Fruit fly (Drosophila melanogaster) whole organism, embryonic: ENCODE measurements around the gene janA.

Experiments
- Adf1 ChIP-seq: fragments of 200-800 bp; sonication (Bioruptor generic); IDR thresholded peaks from 2 replicates; pipeline ENCODE4 v1.3.6; 2022; ENCODE audit warnings: missing biosample characterization, missing genetic modification characterization
- BEAF-32 ChIP-seq: fragments of 200-800 bp; sonication (Bioruptor generic); optimal IDR thresholded peaks from 3 replicates; lab custom pipeline; 2017; ENCODE audit warnings: missing biosample characterization, missing genetic modification characterization, mild to moderate bottlenecking, moderate library complexity, missing genetic modification reagents
- CG10321 ChIP-seq: fragments of 200-800 bp; sonication (Bioruptor generic); IDR thresholded peaks from 2 replicates; pipeline ENCODE4 v1.3.6; 2022; ENCODE audit warnings: missing biosample characterization, missing genetic modification characterization
- CG12219 ChIP-seq: fragments of 200-800 bp; sonication (Bioruptor generic); optimal IDR thresholded peaks from 3 replicates; lab custom pipeline; 2018; ENCODE audit warnings: missing biosample characterization, mild to moderate bottlenecking, missing genetic modification characterization
- CG12391 ChIP-seq: fragments of 200-800 bp; sonication (Bioruptor generic); optimal IDR thresholded peaks from 3 replicates; lab custom pipeline; 2018; ENCODE audit warnings: missing biosample characterization, mild to moderate bottlenecking, missing genetic modification characterization, moderate library complexity
- CG15514 ChIP-seq: fragments of 200-800 bp; sonication (Bioruptor generic); optimal IDR thresholded peaks from 3 replicates; lab custom pipeline; 2017; ENCODE audit warnings: missing biosample characterization, missing genetic modification characterization, mild to moderate bottlenecking, moderate library complexity, missing genetic modification reagents
- CG17612 ChIP-seq: fragments of 200-800 bp; sonication (Bioruptor generic); IDR thresholded peaks from 2 replicates; pipeline ENCODE4 v1.3.6; 2022; ENCODE audit warnings: missing biosample characterization, missing genetic modification characterization
- CG2116 ChIP-seq: fragments of 200-800 bp; sonication (Bioruptor generic); optimal IDR thresholded peaks from 3 replicates; lab custom pipeline; 2018; ENCODE audit warnings: missing biosample characterization, mild to moderate bottlenecking, missing genetic modification characterization
- CG2120 ChIP-seq: fragments of 200-800 bp; sonication (Bioruptor generic); optimal IDR thresholded peaks from 3 replicates; lab custom pipeline; 2016; ENCODE audit warnings: missing biosample characterization, missing genetic modification characterization
- CG2129 ChIP-seq: fragments of 200-800 bp; sonication (Bioruptor generic); IDR thresholded peaks from 2 replicates; pipeline ENCODE4 v1.3.6; 2022; ENCODE audit warnings: missing biosample characterization, missing genetic modification characterization; ENCODE audit not compliant: partially characterized antibody
- CG2678 ChIP-seq: fragments of 200-800 bp; sonication (Bioruptor generic); optimal IDR thresholded peaks from 3 replicates; lab custom pipeline; 2019; ENCODE audit warnings: missing biosample characterization, mild to moderate bottlenecking, missing genetic modification characterization, moderate library complexity
- CG33213 ChIP-seq: fragments of 200-800 bp; sonication (Bioruptor generic); optimal IDR thresholded peaks from 3 replicates; lab custom pipeline; 2016; ENCODE audit warnings: missing biosample characterization, missing genetic modification characterization
- CG3847 ChIP-seq: fragments of 200-800 bp; sonication (Bioruptor generic); IDR thresholded peaks from 2 replicates; pipeline ENCODE4 v1.3.6; 2022; ENCODE audit warnings: missing biosample characterization, missing genetic modification characterization
- CG5953 ChIP-seq: fragments of 200-800 bp; sonication (Bioruptor generic); IDR thresholded peaks from 2 replicates; pipeline ENCODE4 v1.3.6; 2022; ENCODE audit warnings: missing biosample characterization, missing genetic modification characterization
- CG6765 ChIP-seq: fragments of 200-800 bp; sonication (Bioruptor generic); optimal IDR thresholded peaks from 3 replicates; lab custom pipeline; 2017; ENCODE audit warnings: missing biosample characterization, mild to moderate bottlenecking, missing genetic modification characterization
- CG6854 ChIP-seq: fragments of 200-800 bp; sonication (Bioruptor generic); optimal IDR thresholded peaks from 3 replicates; lab custom pipeline; 2017; ENCODE audit warnings: missing biosample characterization, mild to moderate bottlenecking, missing genetic modification characterization
- CG8765 ChIP-seq: fragments of 200-800 bp; sonication (Bioruptor generic); IDR thresholded peaks from 2 replicates; pipeline ENCODE4 v1.3.6; 2022; ENCODE audit warnings: missing biosample characterization, missing genetic modification characterization
- CG8924 ChIP-seq: fragments of 200-800 bp; optimal IDR thresholded peaks from 3 replicates; lab custom pipeline; 2019; ENCODE audit warnings: missing biosample characterization, mild to moderate bottlenecking, missing genetic modification characterization, moderate library complexity
- CG9727 ChIP-seq: fragments of 200-800 bp; sonication (Bioruptor generic); optimal IDR thresholded peaks from 3 replicates; lab custom pipeline; 2017; ENCODE audit warnings: missing biosample characterization, mild to moderate bottlenecking, missing genetic modification characterization
- CG9797 ChIP-seq: fragments of 200-800 bp; sonication (Bioruptor generic); optimal IDR thresholded peaks from 3 replicates; lab custom pipeline; 2018; ENCODE audit warnings: missing biosample characterization, mild to moderate bottlenecking, missing genetic modification characterization
- CrebB ChIP-seq: fragments of 200-800 bp; sonication (Bioruptor generic); optimal IDR thresholded peaks from 3 replicates; lab custom pipeline; 2018; ENCODE audit warnings: missing biosample characterization, mild to moderate bottlenecking, missing genetic modification characterization
- Dad ChIP-seq: fragments of 200-800 bp; sonication (Bioruptor generic); optimal IDR thresholded peaks from 3 replicates; lab custom pipeline; 2016; ENCODE audit warnings: missing biosample characterization, missing genetic modification characterization
- Dbx ChIP-seq: fragments of 200-800 bp; sonication (Bioruptor generic); IDR thresholded peaks from 3 replicates; pipeline ENCODE4 v1.3.6; 2022; ENCODE audit warnings: missing biosample characterization, missing genetic modification characterization
- Dref ChIP-seq: fragments of 200-800 bp; sonication (Bioruptor generic); IDR thresholded peaks from 2 replicates; pipeline ENCODE4 v1.3.6; 2022; ENCODE audit warnings: missing biosample characterization, missing genetic modification characterization
- ERR ChIP-seq: fragments of 200-800 bp; sonication (Bioruptor generic); optimal IDR thresholded peaks from 2 replicates; lab custom pipeline; 2016; ENCODE audit warnings: missing biosample characterization, missing genetic modification characterization
- HLH4C ChIP-seq: fragments of 200-800 bp; sonication (Bioruptor generic); IDR thresholded peaks from 3 replicates; pipeline ENCODE4 v1.3.6; 2022; ENCODE audit warnings: missing biosample characterization, missing genetic modification characterization; ENCODE audit not compliant: partially characterized antibody
- HmgZ ChIP-seq: fragments of 200-800 bp; sonication (Bioruptor generic); optimal IDR thresholded peaks from 2 replicates; lab custom pipeline; 2018; ENCODE audit warnings: missing biosample characterization, mild to moderate bottlenecking, missing genetic modification characterization
- Hr39 ChIP-seq: fragments of >200 bp; optimal IDR thresholded peaks from 2 replicates; lab custom pipeline; 2017
- MBD-R2 ChIP-seq: fragments of 200-800 bp; sonication (Bioruptor generic); IDR thresholded peaks from 2 replicates; pipeline ENCODE4 v1.3.6; 2022; ENCODE audit warnings: missing biosample characterization, missing genetic modification characterization
- Med ChIP-seq: fragments of 200-800 bp; sonication (Bioruptor generic); peaks from one replicate; lab custom pipeline; 2016; ENCODE audit warnings: missing biosample characterization, missing genetic modification characterization, mild to moderate bottlenecking, inconsistent platforms, moderate library complexity
- Meics ChIP-seq: fragments of 200-800 bp; sonication (Bioruptor generic); optimal IDR thresholded peaks from 2 replicates; lab custom pipeline; 2017; ENCODE audit warnings: missing biosample characterization, mild to moderate bottlenecking, missing genetic modification characterization
- Myb ChIP-seq: fragments of 200-800 bp; sonication (Bioruptor generic); optimal IDR thresholded peaks from 2 replicates; lab custom pipeline; 2016; ENCODE audit warnings: missing biosample characterization, missing genetic modification characterization
- Nf-YA ChIP-seq: fragments of 200-800 bp; sonication (Bioruptor generic); IDR thresholded peaks from 2 replicates; pipeline ENCODE4 v1.3.6; 2022; ENCODE audit warnings: missing biosample characterization, missing genetic modification characterization
- Scr ChIP-seq: fragments of 200-800 bp; sonication (Bioruptor generic); IDR thresholded peaks from 2 replicates; pipeline ENCODE4 v1.3.6; 2022; ENCODE audit warnings: missing biosample characterization, missing genetic modification characterization; ENCODE audit not compliant: partially characterized antibody
- Sin3A ChIP-seq: fragments of >200 bp; optimal IDR thresholded peaks from 2 replicates; lab custom pipeline; 2018
- Vsx1 ChIP-seq: fragments of 200-800 bp; sonication (Bioruptor generic); optimal IDR thresholded peaks from 2 replicates; lab custom pipeline; 2017; ENCODE audit warnings: missing biosample characterization, mild to moderate bottlenecking, missing genetic modification characterization, missing genetic modification reagents
- bbx ChIP-seq: fragments of 200-800 bp; sonication (Bioruptor generic); IDR thresholded peaks from 2 replicates; pipeline ENCODE4 v1.3.6; 2022; ENCODE audit warnings: missing biosample characterization, missing genetic modification characterization; ENCODE audit not compliant: partially characterized antibody
- cas ChIP-seq: fragments of 200-800 bp; sonication (Bioruptor generic); IDR thresholded peaks from 2 replicates; pipeline ENCODE4 v1.3.6; 2022; ENCODE audit warnings: missing biosample characterization, missing genetic modification characterization
- chn ChIP-seq: fragments of 200-800 bp; sonication (Bioruptor generic); optimal IDR thresholded peaks from 2 replicates; lab custom pipeline; 2016; ENCODE audit warnings: missing biosample characterization, missing genetic modification characterization
- dan ChIP-seq: fragments of 200-800 bp; sonication (Bioruptor generic); IDR thresholded peaks from 2 replicates; pipeline ENCODE4 v1.3.6; 2022; ENCODE audit warnings: missing biosample characterization, missing genetic modification characterization
- inv ChIP-seq: fragments of 200-800 bp; sonication (Bioruptor generic); IDR thresholded peaks from 2 replicates; pipeline ENCODE4 v1.3.6; 2022; ENCODE audit warnings: missing biosample characterization, missing genetic modification characterization; ENCODE audit not compliant: partially characterized antibody
- kay ChIP-seq: fragments of 200-800 bp; sonication (Bioruptor generic); optimal IDR thresholded peaks from 2 replicates; lab custom pipeline; 2016; ENCODE audit warnings: missing biosample characterization, missing genetic modification characterization
- knrl ChIP-seq: fragments of 200-800 bp; sonication (Bioruptor generic); IDR thresholded peaks from 3 replicates; pipeline ENCODE4 v1.3.6; 2022; ENCODE audit warnings: missing biosample characterization, missing genetic modification characterization; ENCODE audit not compliant: partially characterized antibody
- lola ChIP-seq, 3 experiments: fragments of >200 bp in 2 of 3; fragments of 200-800 bp in 1 of 3; sonication (Bioruptor generic) in 1 of 3; optimal IDR thresholded peaks; 2 replicates each; lab custom pipeline; 2017 to 2019; ENCODE audit warnings: missing biosample characterization in 3 of 3, missing genetic modification characterization in 3 of 3, mild to moderate bottlenecking in 1 of 3, moderate library complexity in 1 of 3
- otp ChIP-seq: fragments of 200-800 bp; sonication (Bioruptor generic); IDR thresholded peaks from 3 replicates; pipeline ENCODE4, ENCODE4 v1.3.6; 2022; ENCODE audit warnings: missing biosample characterization, missing genetic modification characterization
- pzg ChIP-seq: fragments of 200-800 bp; sonication (Bioruptor generic); optimal IDR thresholded peaks from 3 replicates; lab custom pipeline; 2018; ENCODE audit warnings: missing biosample characterization, mild to moderate bottlenecking, missing genetic modification characterization, moderate library complexity
- shn ChIP-seq: fragments of 200-800 bp; sonication (Bioruptor generic); optimal IDR thresholded peaks from 3 replicates; lab custom pipeline; 2016; ENCODE audit warnings: missing biosample characterization, missing genetic modification characterization
- sr ChIP-seq: fragments of 200-800 bp; sonication (Bioruptor generic); IDR thresholded peaks from 3 replicates; pipeline ENCODE4 v1.3.6; 2022; ENCODE audit warnings: missing biosample characterization, missing genetic modification characterization
- stwl ChIP-seq: fragments of 200-800 bp; sonication (Bioruptor generic); optimal IDR thresholded peaks from 3 replicates; lab custom pipeline; 2018; ENCODE audit warnings: missing biosample characterization, mild to moderate bottlenecking, missing genetic modification characterization, moderate library complexity
- toy ChIP-seq: fragments of 200-800 bp; sonication (Bioruptor generic); IDR thresholded peaks from 2 replicates; pipeline ENCODE4 v1.3.6; 2022; ENCODE audit warnings: missing biosample characterization, missing genetic modification characterization
- wor ChIP-seq: fragments of 200-800 bp; sonication (Bioruptor generic); IDR thresholded peaks from 2 replicates; pipeline ENCODE4 v1.3.6; 2022; ENCODE audit warnings: missing biosample characterization, missing genetic modification characterization
- zen2 ChIP-seq: fragments of 200-800 bp; sonication (Bioruptor generic); IDR thresholded peaks from 3 replicates; pipeline ENCODE4 v1.3.6; 2022; ENCODE audit warnings: missing biosample characterization, missing genetic modification characterization; ENCODE audit not compliant: partially characterized antibody

janA gene

DNA sequence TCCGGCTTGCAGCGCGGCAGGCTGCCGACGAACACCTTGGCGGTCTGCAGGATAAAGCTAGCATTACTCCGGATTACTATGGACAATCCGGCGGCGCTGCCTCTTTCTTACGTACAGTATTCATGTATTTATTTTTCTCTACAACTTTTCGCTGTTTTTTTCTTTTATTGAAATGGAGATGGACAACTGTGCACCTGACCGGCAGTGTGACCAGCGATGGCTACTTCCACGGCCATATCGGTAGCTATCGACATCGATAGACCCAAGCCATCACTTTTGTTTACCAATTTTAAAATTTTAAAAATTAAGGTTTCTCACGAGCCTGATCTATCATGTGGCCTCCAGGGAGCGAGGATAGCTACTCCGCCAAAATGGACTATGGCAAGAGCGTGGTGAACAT, 44.3 kb downstream of the janA start, which contains the start of the genes CG7903 and Sas-6 (continued):
- TF ChIP-seq CG5953 (GFP tag; lab: Robert Waterston, UW), result no peak
- TF ChIP-seq knrl (GFP tag; lab: Robert Waterston, UW), result peak; percentile 67
- no peak for TF ChIP-seq CG12391 (tag; lab: Kevin White, UChicago)
- TF ChIP-seq otp (GFP tag; lab: Robert Waterston, UW), result no peak
- TF ChIP-seq Nf-YA (GFP tag; lab: Robert Waterston, UW), result no peak
- TF ChIP-seq kay (GFP tag; lab: Kevin White, UChicago), result no peak
- no peak for TF ChIP-seq CrebB (tag; lab: Kevin White, UChicago)
- no peak for TF ChIP-seq CG6854 (GFP tag; lab: Kevin White, UChicago)
- TF ChIP-seq lola (GFP tag; optimal IDR thresholded peaks at IDR 0.05; lab: Kevin White, UChicago), result no peak
- no peak for TF ChIP-seq Dbx (GFP tag; lab: Robert Waterston, UW)
- TF ChIP-seq CG33213 (GFP tag; lab: Kevin White, UChicago), result no peak
- no peak for TF ChIP-seq toy (GFP tag; lab: Robert Waterston, UW)
- no peak for TF ChIP-seq wor (GFP tag; lab: Robert Waterston, UW)
- TF ChIP-seq CG2120 (GFP tag; lab: Kevin White, UChicago), result no peak
- TF ChIP-seq CG17612 (GFP tag; lab: Robert Waterston, UW), result no peak
- no peak for TF ChIP-seq sr
- no peak for TF ChIP-seq chn
- TF ChIP-seq CG8765, result no peak
- no peak for TF ChIP-seq CG3847 (GFP tag; lab: Robert Waterston, UW)
- peak; percentile 74 for TF ChIP-seq pzg (GFP tag; lab: Kevin White, UChicago)
- peak; percentile 81 for TF ChIP-seq CG9797 (GFP tag; lab: Kevin White, UChicago)
- TF ChIP-seq Med (GFP tag; lab: Kevin White, UChicago), result peak; percentile 79
- TF ChIP-seq Adf1 (GFP tag; lab: Robert Waterston, UW), result no peak
- no peak for TF ChIP-seq Hr39
- TF ChIP-seq HmgZ (tag; lab: Kevin White, UChicago), result peak; percentile 33
- TF ChIP-seq CG2116 (GFP tag; lab: Kevin White, UChicago), result peak; percentile 92
- TF ChIP-seq MBD-R2, result peak; percentile 94
- TF ChIP-seq Sin3A (lab: Kevin White, UChicago), result peak; percentile 63
- no peak for TF ChIP-seq CG12219 (GFP tag; lab: Kevin White, UChicago)
- peak; percentile 62 for TF ChIP-seq Myb (GFP tag; lab: Kevin White, UChicago)
- no peak for TF ChIP-seq shn (GFP tag; lab: Kevin White, UChicago)
- peak; percentile 56 for TF ChIP-seq stwl (tag; lab: Kevin White, UChicago)
- peak; percentile 66; the same call in 1 of the 2 replicates for TF ChIP-seq inv (GFP tag; lab: Robert Waterston, UW)
- peak; percentile 22; the same call in 1 of the 2 replicates for TF ChIP-seq CG2129 (GFP tag; lab: Robert Waterston, UW)
- TF ChIP-seq CG15514 (GFP tag; lab: Kevin White, UChicago), result peak; percentile 65
- TF ChIP-seq Meics (GFP tag; lab: Kevin White, UChicago), result peak; percentile 92
- TF ChIP-seq CG6765 (GFP tag; lab: Kevin White, UChicago), result no peak
- peak; percentile 89 for TF ChIP-seq Dref (GFP tag; lab: Robert Waterston, UW)
- TF ChIP-seq Dad (GFP tag; lab: Kevin White, UChicago), result no peak
- no peak for TF ChIP-seq dan (GFP tag; lab: Robert Waterston, UW)
- peak; percentile 75 for TF ChIP-seq Scr (GFP tag; lab: Robert Waterston, UW)
- TF ChIP-seq ERR (GFP tag; lab: Kevin White, UChicago), result no peak
- TF ChIP-seq HLH4C, result peak; percentile 72
- TF ChIP-seq CG9727, result no peak
- TF ChIP-seq Vsx1 (GFP tag; lab: Kevin White, UChicago), result no peak
- peak; percentile 4 for TF ChIP-seq CG8924 (tag; lab: Kevin White, UChicago)
- no peak for TF ChIP-seq cas (GFP tag; lab: Robert Waterston, UW)
- TF ChIP-seq BEAF-32 (GFP tag; lab: Kevin White, UChicago), result peak; percentile 73
- peak; percentile 48; the same call in 1 of the 3 replicates for TF ChIP-seq zen2
- peak; percentile 77 for TF ChIP-seq bbx (GFP tag; lab: Robert Waterston, UW)
- TF ChIP-seq CG10321 (GFP tag; lab: Robert Waterston, UW), result no peak
- TF ChIP-seq CG2678 (tag; lab: Kevin White, UChicago), result no peak
